Fruit fly (Drosophila melanogaster): ENCODE results near the gene dnt.
A peak's percentile ranks its signal among the peaks of the same experiment; 100 is the strongest.

The dnt gene

dm6 chr2L:19335052-19335451 is 28.0 kb downstream of the dnt start (continued):
- TF ChIP-seq lola (GFP tag; optimal IDR thresholded peaks at IDR 0.05) (peak in 1 of 3 experiments; percentile 72), Sry-δ (GFP tag; optimal IDR thresholded peaks at IDR 0.05) (no peak), Sin3A (optimal IDR thresholded peaks at IDR 0.05) (no peak), pzg (GFP tag; optimal IDR thresholded peaks at IDR 0.05) (no peak), tx (GFP tag; optimal IDR thresholded peaks at IDR 0.05) (no peak), CG12942 (GFP tag; optimal IDR thresholded peaks at IDR 0.05) (peak; percentile 34), Ptx1 (GFP tag; IDR thresholded peaks at IDR 0.05) (peak; percentile 50), Kr (GFP tag; optimal IDR thresholded peaks at IDR 0.05) (no peak), CG18262 (tag; optimal IDR thresholded peaks at IDR 0.05) (peak; percentile 77), Med (GFP tag) (peak; percentile 74), Dbx (GFP tag; IDR thresholded peaks at IDR 0.05) (no peak), CG11247 (GFP tag; IDR thresholded peaks at IDR 0.05) (no peak), Fer1 (GFP tag; optimal IDR thresholded peaks at IDR 0.05) (peak; percentile 66), al (GFP tag; IDR thresholded peaks at IDR 0.05) (no peak), Six4 (GFP tag; optimal IDR thresholded peaks at IDR 0.05) (peak; percentile 54), Oli (tag; optimal IDR thresholded peaks at IDR 0.05) (peak; percentile 59), bigmax (GFP tag; optimal IDR thresholded peaks at IDR 0.05) (no peak), CG15073 (GFP tag; optimal IDR thresholded peaks at IDR 0.05) (no peak), Nf-YB (GFP tag; optimal IDR thresholded peaks at IDR 0.05) (peak; percentile 18), B-H2 (GFP tag; optimal IDR thresholded peaks at IDR 0.05) (no peak), CG10147 (GFP tag; optimal IDR thresholded peaks at IDR 0.05) (no peak), sna (GFP tag; IDR thresholded peaks at IDR 0.05; ENCODE audit: partially characterized antibody) (no peak), CG6254 (GFP tag; optimal IDR thresholded peaks at IDR 0.05) (peak; percentile 44), CkIIα-i1 (GFP tag; IDR thresholded peaks at IDR 0.05) (no peak), CG4360 (GFP tag; IDR thresholded peaks at IDR 0.05) (no peak), lilli (GFP tag; optimal IDR thresholded peaks at IDR 0.05) (peak; percentile 52), Side (GFP tag; optimal IDR thresholded peaks at IDR 0.05) (no peak), ham (GFP tag; IDR thresholded peaks at IDR 0.05) (no peak), Neu2 (GFP tag; optimal IDR thresholded peaks at IDR 0.05; ENCODE audit: borderline replicate concordance) (no peak), CG17385 (GFP tag; optimal IDR thresholded peaks at IDR 0.05) (peak; percentile 40), cad (GFP tag; optimal IDR thresholded peaks at IDR 0.05) (no peak), row (GFP tag; IDR thresholded peaks at IDR 0.05) (peak; percentile 70), CG17568 (GFP tag; optimal IDR thresholded peaks at IDR 0.05) (peak; percentile 47), CG7357 (GFP tag; IDR thresholded peaks at IDR 0.05) (no peak), org-1 (GFP tag; optimal IDR thresholded peaks at IDR 0.05) (peak; percentile 38), sob (GFP tag; IDR thresholded peaks at IDR 0.05) (peak; percentile 56; the same call in 1 of the 2 replicates), CG4617 (GFP tag; optimal IDR thresholded peaks at IDR 0.05; ENCODE audit: borderline replicate concordance) (no peak), CG11696 (GFP tag; IDR thresholded peaks at IDR 0.05) (no peak), ato (GFP tag; IDR thresholded peaks at IDR 0.05; ENCODE audit: partially characterized antibody) (no peak), vfl (GFP tag; optimal IDR thresholded peaks at IDR 0.05) (peak; percentile 2), CG3407 (GFP tag; optimal IDR thresholded peaks at IDR 0.05) (peak; percentile 31), CG32532 (GFP tag; IDR thresholded peaks at IDR 0.05) (peak; percentile 47), CG32772 (GFP tag; IDR thresholded peaks at IDR 0.05) (peak; percentile 64), CG18011 (GFP tag; optimal IDR thresholded peaks at IDR 0.05) (no peak), CG8478 (optimal IDR thresholded peaks at IDR 0.05) (no peak), slou (GFP tag; optimal IDR thresholded peaks at IDR 0.05) (peak; percentile 22), Poxn (GFP tag; IDR thresholded peaks at IDR 0.05) (no peak), emc (GFP tag; optimal IDR thresholded peaks at IDR 0.05) (no peak), Doc2 (GFP tag; IDR thresholded peaks at IDR 0.05) (no peak), CG9797 (GFP tag; optimal IDR thresholded peaks at IDR 0.05) (no peak), CG34224 (GFP tag; IDR thresholded peaks at IDR 0.05; ENCODE audit: partially characterized antibody) (no peak), Mad (GFP tag; optimal IDR thresholded peaks at IDR 0.05) (peak; percentile 47), unpg (GFP tag; optimal IDR thresholded peaks at IDR 0.05) (peak; percentile 57)

Measured in whole organism, embryonic.